Worm (Caenorhabditis elegans) whole organism, late embryonic: ENCODE results near the gene F44F4.15.

Experiments used
- T23F11.4 ChIP-seq: fragments of 200-800 bp; sonication (Bioruptor generic); optimal IDR thresholded peaks from 2 replicates; lab custom pipeline; 2018; ENCODE audit warnings: mild to moderate bottlenecking, missing genetic modification characterization, missing compliant biosample characterization
- ceh-30 ChIP-seq: fragments of 150-350 bp; optimal IDR thresholded peaks from 2 replicates; lab custom pipeline; 2014; ENCODE audit warnings: missing biosample characterization, missing genetic modification characterization
- elt-2 ChIP-seq: sonication (generic microtip); optimal IDR thresholded peaks from 2 replicates; lab custom pipeline; 2016; ENCODE audit warnings: missing genetic modification reagents, missing genetic modification characterization, missing compliant biosample characterization
- ets-4 ChIP-seq: sonication (generic microtip); optimal IDR thresholded peaks from 2 replicates; lab custom pipeline; 2016; ENCODE audit warnings: missing genetic modification characterization, missing compliant biosample characterization
- fkh-10 ChIP-seq: fragments of 150-350 bp; optimal IDR thresholded peaks from 2 replicates; lab custom pipeline; 2014; ENCODE audit warnings: missing biosample characterization, missing genetic modification reagents, missing genetic modification characterization
- lim-6 ChIP-seq: sonication (generic microtip); optimal IDR thresholded peaks from 2 replicates; lab custom pipeline; 2016; ENCODE audit warnings: missing genetic modification characterization, missing compliant biosample characterization
- nhr-11 ChIP-seq: fragments of 150-350 bp; optimal IDR thresholded peaks from 2 replicates; lab custom pipeline; 2014; ENCODE audit warnings: missing biosample characterization, missing genetic modification characterization
- pag-3 ChIP-seq: sonication (generic microtip); optimal IDR thresholded peaks from 2 replicates; lab custom pipeline; 2016; ENCODE audit warnings: missing compliant biosample characterization, missing genetic modification characterization, borderline replicate concordance
- pat-9 ChIP-seq: fragments of 200-800 bp; sonication (Bioruptor generic); optimal IDR thresholded peaks from 2 replicates; lab custom pipeline; 2018; ENCODE audit warnings: mild to moderate bottlenecking, missing genetic modification characterization, moderate library complexity, missing compliant biosample characterization
- sdc-2 ChIP-seq: sonication (generic microtip); optimal IDR thresholded peaks from 2 replicates; lab custom pipeline; 2016; ENCODE audit warnings: missing genotype, missing genetic modification characterization, missing compliant biosample characterization
- unc-42 ChIP-seq: sonication (generic microtip); optimal IDR thresholded peaks from 2 replicates; lab custom pipeline; 2016; ENCODE audit warnings: missing genotype, missing genetic modification characterization, missing compliant biosample characterization
- unc-86 ChIP-seq: sonication (generic microtip); optimal IDR thresholded peaks from 2 replicates; lab custom pipeline; 2016; ENCODE audit warnings: missing genetic modification characterization, missing compliant biosample characterization

DNA sequence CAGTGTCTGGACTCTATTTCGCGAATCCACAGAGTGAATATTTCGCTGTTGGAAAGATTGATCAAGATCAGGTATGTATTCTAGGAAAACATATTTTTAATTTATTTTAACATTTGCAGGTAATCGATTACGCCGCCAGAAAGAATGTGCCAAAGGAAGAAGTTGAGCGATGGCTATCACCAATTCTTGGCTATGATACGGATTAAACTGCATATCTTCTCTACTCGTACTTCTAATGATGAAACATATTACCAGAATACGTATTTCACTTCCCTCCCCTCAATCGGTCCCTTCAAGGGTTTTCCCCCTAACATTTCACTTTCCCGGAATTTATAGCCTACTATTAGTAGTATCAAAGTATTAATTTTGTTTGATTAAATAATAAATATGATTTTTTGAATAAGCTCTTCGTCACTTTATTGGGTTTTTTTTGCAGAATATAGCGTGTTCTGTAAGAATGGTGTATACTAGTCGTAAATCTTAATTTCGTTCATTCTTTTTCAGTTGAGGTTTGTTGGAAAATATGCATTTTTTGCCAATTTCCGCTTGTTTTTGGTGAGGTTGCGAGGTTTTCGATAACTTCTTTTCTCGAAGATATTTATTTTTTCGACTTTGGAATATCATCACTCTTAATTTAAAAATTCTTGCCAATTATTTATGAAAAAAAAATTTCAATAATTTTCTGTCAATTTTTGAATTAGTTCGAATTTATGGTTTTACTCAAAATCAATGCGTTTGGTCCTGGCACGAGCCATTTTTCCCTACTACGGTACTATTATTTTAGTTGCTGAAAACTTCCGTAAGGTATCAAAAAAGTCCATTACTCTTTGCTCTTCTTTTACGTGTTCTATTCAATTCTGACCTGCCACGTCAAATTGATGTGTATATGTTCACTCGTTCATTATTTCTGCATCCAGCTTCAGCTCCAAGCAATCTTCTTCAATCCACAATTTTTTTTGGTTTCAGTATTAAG lies 16.5 kb downstream of the F44F4.15 start:
- TF ChIP-seq unc-86 (tag; lab: Kevin White, UChicago) (no peak), nhr-11 (tag; lab: Kevin White, UChicago) (no peak), ceh-30 (tag; lab: Kevin White, UChicago) (no peak), pag-3 (tag; lab: Kevin White, UChicago) (no peak), elt-2 (tag; lab: Kevin White, UChicago) (no peak), pat-9 (no peak), fkh-10 (GFP tag; lab: Kevin White, UChicago) (no peak), ets-4 (no peak), lim-6 (tag; lab: Kevin White, UChicago) (no peak), unc-42 (tag; lab: Kevin White, UChicago) (no peak), sdc-2 (tag; lab: Kevin White, UChicago) (no peak), T23F11.4 (GFP tag; lab: Kevin White, UChicago) (no peak)
